Fruit fly (Drosophila melanogaster): ENCODE data around the gene CG11373.

CG11373 gene

dm6 chr3R:5997822-5998221, 37.0 kb upstream of the CG11373 start:
- TF ChIP-seq mirr (GFP tag; optimal IDR thresholded peaks at IDR 0.05) (peak; percentile 15), GATAe (GFP tag; conservative IDR thresholded peaks at IDR 0.05) (peak; percentile 53; the same call in 1 of the 2 replicates), abd-A (tag; optimal IDR thresholded peaks at IDR 0.05) (peak; percentile 12), CG16863 (GFP tag; optimal IDR thresholded peaks at IDR 0.05) (no peak), crol (GFP tag; IDR thresholded peaks at IDR 0.05) (peak; percentile 81), exex (tag; optimal IDR thresholded peaks at IDR 0.05) (peak; percentile 10), chinmo (GFP tag; IDR thresholded peaks at IDR 0.05; ENCODE audit: partially characterized antibody) (0 out of 4 replicates have a peak, but pooled peaks have one; percentile 48), CG5245 (GFP tag; optimal IDR thresholded peaks at IDR 0.05) (no peak), sug (tag; optimal IDR thresholded peaks at IDR 0.05) (peak; percentile 8)

DNA sequence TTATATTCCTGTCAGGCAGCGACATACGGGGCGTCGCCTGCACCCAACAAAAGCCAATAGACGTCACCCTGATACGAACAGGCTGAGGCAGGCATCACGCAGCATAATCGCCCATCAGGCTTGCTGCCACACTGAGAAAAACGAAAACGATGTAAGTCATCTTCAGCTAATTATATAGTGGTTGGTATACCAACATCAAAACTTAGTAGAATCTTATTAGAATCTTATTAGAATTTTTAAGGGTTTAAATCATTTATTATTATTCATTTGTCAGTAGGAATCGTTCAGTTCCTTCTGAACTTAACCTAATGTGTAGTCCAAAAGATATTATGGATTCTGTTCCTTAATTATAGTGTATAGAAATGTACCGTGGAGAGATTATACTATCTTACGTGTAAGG, 34.6 kb upstream of the CG11373 start:
- no peak for TF ChIP-seq fd64A (GFP tag; optimal IDR thresholded peaks at IDR 0.05)
- TF ChIP-seq insv (GFP tag; optimal IDR thresholded peaks at IDR 0.05) = peak in 1 of 2 experiments; percentile 57
- TF ChIP-seq fru (optimal IDR thresholded peaks at IDR 0.05) = no peak
- no peak for TF ChIP-seq Nf-YB (GFP tag; optimal IDR thresholded peaks at IDR 0.05)
- peak; percentile 7 for TF ChIP-seq CG11504 (tag; optimal IDR thresholded peaks at IDR 0.05)
- peak; percentile 13 for TF ChIP-seq gem (tag; optimal IDR thresholded peaks at IDR 0.05)
- no peak for TF ChIP-seq Sox102F (GFP tag; optimal IDR thresholded peaks at IDR 0.05)

- peak; percentile 18 for TF ChIP-seq gem (tag; optimal IDR thresholded peaks at IDR 0.05)
- TF ChIP-seq CG2678 (tag; optimal IDR thresholded peaks at IDR 0.05) = peak; percentile 19
- TF ChIP-seq CG18599 (GFP tag; optimal IDR thresholded peaks at IDR 0.05) = peak; percentile 11
- TF ChIP-seq CG11504 (tag; optimal IDR thresholded peaks at IDR 0.05) = peak; percentile 23
- TF ChIP-seq crp (GFP tag; optimal IDR thresholded peaks at IDR 0.05) = no peak
- no peak for TF ChIP-seq Ets65A (GFP tag)
- TF ChIP-seq Six4 (GFP tag; optimal IDR thresholded peaks at IDR 0.05) = no peak
- TF ChIP-seq fd64A (GFP tag; optimal IDR thresholded peaks at IDR 0.05) = no peak
- no peak for TF ChIP-seq CG5180 (GFP tag; optimal IDR thresholded peaks at IDR 0.05)
- no peak for TF ChIP-seq CG5245 (GFP tag; optimal IDR thresholded peaks at IDR 0.05)
Observed at dm6 chr3R:5993857-5994256, 33.1 kb upstream of the CG11373 start.

- TF ChIP-seq jumu (GFP tag; optimal IDR thresholded peaks at IDR 0.05) (no peak), CG7556 (GFP tag; optimal IDR thresholded peaks at IDR 0.05) (no peak), CG18764 (GFP tag; optimal IDR thresholded peaks at IDR 0.05) (no peak), NK7.1 (GFP tag; optimal IDR thresholded peaks at IDR 0.05) (no peak), Nf-YC (tag; optimal IDR thresholded peaks at IDR 0.05) (no peak), Bdp1 (GFP tag; optimal IDR thresholded peaks at IDR 0.05) (no peak), Ptx1 (GFP tag; IDR thresholded peaks at IDR 0.05) (no peak), CG16813 (GFP tag; IDR thresholded peaks at IDR 0.05; ENCODE audit: partially characterized antibody) (no peak), CG14014 (GFP tag; IDR thresholded peaks at IDR 0.05) (no peak), CG34376 (GFP tag; optimal IDR thresholded peaks at IDR 0.05) (no peak), CG11560 (tag; IDR thresholded peaks at IDR 0.05) (no peak), Opbp (GFP tag; IDR thresholded peaks at IDR 0.05; ENCODE audit: partially characterized antibody) (no peak)
Observed at dm6 chr3R:5976717-5977116, 15.9 kb upstream of the CG11373 start, which contains the start of gene Obp83b. Gene Obp83b (minus strand): TSS chr3R:5976817.

- no peak for TF ChIP-seq CG18476 (GFP tag; optimal IDR thresholded peaks at IDR 0.05)
- TF ChIP-seq Doc2 (GFP tag; IDR thresholded peaks at IDR 0.05) = no peak
- TF ChIP-seq jing (GFP tag; optimal IDR thresholded peaks at IDR 0.05) = no peak
- no peak for TF ChIP-seq exex (tag; optimal IDR thresholded peaks at IDR 0.05)
- TF ChIP-seq CG3163 (GFP tag; optimal IDR thresholded peaks at IDR 0.05) = no peak
- TF ChIP-seq BtbVII (GFP tag; optimal IDR thresholded peaks at IDR 0.05) = no peak
- no peak for TF ChIP-seq dmrt99B (tag; optimal IDR thresholded peaks at IDR 0.05)
- no peak for TF ChIP-seq CoRest (tag; optimal IDR thresholded peaks at IDR 0.05)
- no peak for TF ChIP-seq CG16815 (GFP tag; optimal IDR thresholded peaks at IDR 0.05)
- TF ChIP-seq Hr3 (GFP tag; optimal IDR thresholded peaks at IDR 0.05) = no peak
- TF ChIP-seq HLH54F (GFP tag; optimal IDR thresholded peaks at IDR 0.05) = no peak
- TF ChIP-seq sens-2 (GFP tag; IDR thresholded peaks at IDR 0.05) = no peak
- TF ChIP-seq HLHmδ (GFP tag; optimal IDR thresholded peaks at IDR 0.05) = no peak
Observed at dm6 chr3R:5975145-5975544, 14.4 kb upstream of the CG11373 start, which contains the start of gene Obp83a. Gene Obp83a (minus strand): TSS chr3R:5975245.

Measured in whole organism, embryonic.